Worm (Caenorhabditis elegans): ENCODE results near the gene ndnf-1.
A peak's percentile ranks its signal among the peaks of the same experiment; 100 is the strongest.

ndnf-1 gene

ce11 chrIV:2993278-2993899 lies 35.4 kb downstream of the ndnf-1 start:
- no peak for TF ChIP-seq nhr-25 (tag; optimal IDR thresholded peaks at IDR 0.05; ENCODE audit: borderline replicate concordance, insufficient read depth)
- peak; percentile 38; the same call in 1 of the 2 replicates for TF ChIP-seq dmd-6 (GFP tag; IDR thresholded peaks at IDR 0.05)
- TF ChIP-seq hlh-30 (tag; optimal IDR thresholded peaks at IDR 0.05; ENCODE audit: insufficient read depth): peak; percentile 85
- no peak for TF ChIP-seq fkh-10 (GFP tag; optimal IDR thresholded peaks at IDR 0.05)
- peak in 1 of 2 experiments; percentile 88 for TF ChIP-seq unc-62 (GFP tag; optimal IDR thresholded peaks at IDR 0.05 in 1 of 2)
- no peak for TF ChIP-seq unc-62 (tag; optimal IDR thresholded peaks at IDR 0.05)
- TF ChIP-seq daf-8 (GFP tag; IDR thresholded peaks at IDR 0.05): no peak
- peak; percentile 72; the same call in 1 of the 2 replicates for TF ChIP-seq pha-4 (GFP tag; IDR thresholded peaks at IDR 0.05)
- no peak for TF ChIP-seq pha-4 (tag; optimal IDR thresholded peaks at IDR 0.05)
- no peak for TF ChIP-seq ztf-11 (tag; optimal IDR thresholded peaks at IDR 0.05)
- no peak for TF ChIP-seq daf-16 (GFP tag; optimal IDR thresholded peaks at IDR 0.05)
- no peak for TF ChIP-seq daf-16 (tag; optimal IDR thresholded peaks at IDR 0.05)
- no peak for TF ChIP-seq ama-1 (optimal IDR thresholded peaks at IDR 0.05)
- TF ChIP-seq nhr-237 (tag; optimal IDR thresholded peaks at IDR 0.05): no peak
- TF ChIP-seq skn-1 (tag; optimal IDR thresholded peaks at IDR 0.05): no peak
- TF ChIP-seq spr-3 (GFP tag; optimal IDR thresholded peaks at IDR 0.05): peak; percentile 7
- TF ChIP-seq Y105C5A.15 (GFP tag; IDR thresholded peaks at IDR 0.05): peak; percentile 48; the same call in 1 of the 2 replicates
- TF ChIP-seq mdt-29 (GFP tag; IDR thresholded peaks at IDR 0.05): no peak
- TF ChIP-seq egl-43 (GFP tag; IDR thresholded peaks at IDR 0.05): peak; percentile 74
- no peak for TF ChIP-seq dmd-9 (GFP tag; IDR thresholded peaks at IDR 0.05)
- no peak for TF ChIP-seq zag-1 (tag; optimal IDR thresholded peaks at IDR 0.05)
- TF ChIP-seq dve-1 (tag; optimal IDR thresholded peaks at IDR 0.05; ENCODE audit: insufficient read depth): peak; percentile 3
- no peak for TF ChIP-seq F26F4.8 (GFP tag; conservative IDR thresholded peaks at IDR 0.05)
- TF ChIP-seq Y75B8A.6 (GFP tag; IDR thresholded peaks at IDR 0.05): no peak
- TF ChIP-seq nhr-6 (tag; optimal IDR thresholded peaks at IDR 0.05): peak; percentile 75
- TF ChIP-seq daf-19 (GFP tag; conservative IDR thresholded peaks at IDR 0.05): no peak
- TF ChIP-seq madf-9 (GFP tag; conservative IDR thresholded peaks at IDR 0.05): peak; percentile 37; the same call in 1 of the 2 replicates
- TF ChIP-seq lin-13 (GFP tag; optimal IDR thresholded peaks at IDR 0.05): no peak
- TF ChIP-seq mep-1 (tag; optimal IDR thresholded peaks at IDR 0.05): peak; percentile 72
- peak; percentile 37 for TF ChIP-seq mes-2 (tag; optimal IDR thresholded peaks at IDR 0.05; ENCODE audit: poor library complexity, severe bottlenecking)
- no peak for TF ChIP-seq ceh-82 (tag; optimal IDR thresholded peaks at IDR 0.05)
- no peak for TF ChIP-seq daf-12 (tag; optimal IDR thresholded peaks at IDR 0.05)
- TF ChIP-seq arid-1 (GFP tag; conservative IDR thresholded peaks at IDR 0.05): no peak
- peak; percentile 42 for TF ChIP-seq mxl-3 (GFP tag; optimal IDR thresholded peaks at IDR 0.05)
- peak; percentile 67 for TF ChIP-seq ceh-20 (GFP tag; IDR thresholded peaks at IDR 0.05)
- peak; percentile 30; the same call in 1 of the 2 replicates for TF ChIP-seq vab-7 (GFP tag; IDR thresholded peaks at IDR 0.05)
- TF ChIP-seq mxl-2 (GFP tag; conservative IDR thresholded peaks at IDR 0.05): no peak
- no peak for TF ChIP-seq lir-3 (tag; optimal IDR thresholded peaks at IDR 0.05)
- TF ChIP-seq hif-1 (tag; optimal IDR thresholded peaks at IDR 0.05): peak in 1 of 2 experiments; percentile 66
- TF ChIP-seq dpl-1 (GFP tag; optimal IDR thresholded peaks at IDR 0.05): peak; percentile 14
- TF ChIP-seq F49E8.2 (tag; optimal IDR thresholded peaks at IDR 0.05; ENCODE audit: borderline replicate concordance): no peak
- peak; percentile 68 for TF ChIP-seq hlh-11 (tag; optimal IDR thresholded peaks at IDR 0.05)
- peak; percentile 95 for TF ChIP-seq set-16 (GFP tag; IDR thresholded peaks at IDR 0.05)
- peak; percentile 38 for TF ChIP-seq rbr-2 (tag; optimal IDR thresholded peaks at IDR 0.05)
- TF ChIP-seq ceh-44 (GFP tag; IDR thresholded peaks at IDR 0.05): 0 out of 2 replicates have a peak, but pooled peaks have one; percentile 10
- no peak for TF ChIP-seq pqm-1 (tag; optimal IDR thresholded peaks at IDR 0.05)
- TF ChIP-seq nhr-77 (tag; optimal IDR thresholded peaks at IDR 0.05): no peak
- TF ChIP-seq ceh-28 (tag; optimal IDR thresholded peaks at IDR 0.05): no peak
- TF ChIP-seq nhr-28 (tag; optimal IDR thresholded peaks at IDR 0.05): peak; percentile 37
- TF ChIP-seq cey-2 (tag; optimal IDR thresholded peaks at IDR 0.05; ENCODE audit: borderline replicate concordance, insufficient read depth): no peak

Data from whole organism, L4 larva.